Fruit fly (Drosophila melanogaster) whole organism, wandering third instar larva: ENCODE results near the gene CG43092.

ENCODE experiments used
- GATAd ChIP-seq: sonication (Bioruptor generic); optimal IDR thresholded peaks from 2 replicates; lab custom pipeline; 2016; ENCODE audit warnings: missing biosample characterization, missing genetic modification characterization
- HLH106 ChIP-seq: fragments of 200-800 bp; optimal IDR thresholded peaks from 3 replicates; lab custom pipeline; 2019; ENCODE audit warnings: missing biosample characterization, mild to moderate bottlenecking, missing genetic modification characterization, moderate library complexity
- Hnf4 ChIP-seq: fragments of 200-800 bp; sonication (Bioruptor generic); optimal IDR thresholded peaks from 2 replicates; lab custom pipeline; 2016; ENCODE audit warnings: missing biosample characterization, mild to moderate bottlenecking, missing genetic modification characterization
- ey ChIP-seq: fragments of 200-800 bp; sonication (Bioruptor generic); optimal IDR thresholded peaks from 2 replicates; lab custom pipeline; 2016; ENCODE audit warnings: missing biosample characterization, missing genetic modification characterization
- fru ChIP-seq: fragments of 200-800 bp; sonication (Bioruptor generic); optimal IDR thresholded peaks from 3 replicates; lab custom pipeline; 2016; ENCODE audit warnings: missing biosample characterization, mild to moderate bottlenecking, missing genetic modification characterization
- rgr ChIP-seq: fragments of 200-800 bp; sonication (Bioruptor generic); optimal IDR thresholded peaks from 3 replicates; lab custom pipeline; 2016; ENCODE audit warnings: missing biosample characterization, mild to moderate bottlenecking, missing genetic modification characterization
- tai ChIP-seq: sonication (Bioruptor generic); optimal IDR thresholded peaks from 2 replicates; lab custom pipeline; 2016; ENCODE audit warnings: missing biosample characterization, missing genetic modification characterization
- woc ChIP-seq: sonication (Bioruptor generic); optimal IDR thresholded peaks from 2 replicates; lab custom pipeline; 2016; ENCODE audit warnings: missing biosample characterization, mild to moderate bottlenecking, missing genetic modification characterization

- TF ChIP-seq rgr (GFP tag; lab: Kevin White, UChicago) (no peak), HLH106 (no peak), woc (GFP tag; lab: Kevin White, UChicago) (no peak), fru (no peak), GATAd (GFP tag; lab: Kevin White, UChicago) (no peak), Hnf4 (no peak), ey (GFP tag; lab: Kevin White, UChicago) (no peak), tai (GFP tag; lab: Kevin White, UChicago) (no peak)
Observed at dm6 chr3R:22733751-22734150, 35.7 kb downstream of the CG43092 start, which contains the start of gene Takl2.
